Worm (Caenorhabditis elegans) whole organism, L2 larva: ENCODE data around the gene C02B10.6.

ENCODE experiments used
- C34F6.9 ChIP-seq: fragments of 150-350 bp; optimal IDR thresholded peaks from 2 replicates; lab custom pipeline; 2014; ENCODE audit warnings: missing biosample characterization, missing genetic modification characterization
- F13H6.1 ChIP-seq: sonication (generic microtip); optimal IDR thresholded peaks from 2 replicates; lab custom pipeline; 2016; ENCODE audit warnings: missing genetic modification characterization, missing compliant biosample characterization
- R02D3.7 ChIP-seq: fragments of 150-350 bp; optimal IDR thresholded peaks from 2 replicates; lab custom pipeline; 2014; ENCODE audit warnings: missing biosample characterization, missing genetic modification characterization
- Y55F3AM.14 ChIP-seq: fragments of 200-800 bp; sonication (Bioruptor generic); optimal IDR thresholded peaks from 2 replicates; lab custom pipeline; 2018; ENCODE audit warnings: mild to moderate bottlenecking, missing genetic modification characterization, missing compliant biosample characterization
- ZK546.5 ChIP-seq: sonication (generic microtip); optimal IDR thresholded peaks from 2 replicates; lab custom pipeline; 2017; ENCODE audit warnings: missing biosample characterization, missing genetic modification characterization
- aly-2 ChIP-seq: fragments of 150-350 bp; optimal IDR thresholded peaks from 2 replicates; lab custom pipeline; 2014; ENCODE audit warnings: missing biosample characterization, missing genetic modification characterization
- ama-1 ChIP-seq: fragments of 150-350 bp; optimal IDR thresholded peaks from 2 replicates; lab custom pipeline; 2018; ENCODE audit warnings: inconsistent platforms
- ceh-16 ChIP-seq: fragments of 150-350 bp; optimal IDR thresholded peaks from 2 replicates; lab custom pipeline; 2014; ENCODE audit warnings: missing biosample characterization, missing genetic modification characterization
- ceh-82 ChIP-seq: fragments of 150-350 bp; optimal IDR thresholded peaks from 2 replicates; lab custom pipeline; 2014; ENCODE audit warnings: missing biosample characterization, missing genetic modification characterization
- egl-27 ChIP-seq: sonication (generic microtip); optimal IDR thresholded peaks from 3 replicates; lab custom pipeline; 2017; ENCODE audit warnings: missing biosample characterization, missing genetic modification reagents, missing genetic modification characterization
- elt-1 ChIP-seq: fragments of 150-350 bp; optimal IDR thresholded peaks from 2 replicates; lab custom pipeline; 2014; ENCODE audit warnings: missing biosample characterization, missing genetic modification characterization
- fos-1 ChIP-seq: fragments of 150-350 bp; optimal IDR thresholded peaks from 2 replicates; lab custom pipeline; 2014; ENCODE audit warnings: missing biosample characterization, missing genetic modification characterization
- gmeb-1 ChIP-seq: fragments of 150-350 bp; optimal IDR thresholded peaks from 2 replicates; lab custom pipeline; 2014; ENCODE audit warnings: missing biosample characterization, missing genetic modification characterization
- lin-11 ChIP-seq: fragments of 150-350 bp; sonication (generic microtip); optimal IDR thresholded peaks from 2 replicates; lab custom pipeline; 2014; ENCODE audit warnings: missing biosample characterization, missing genetic modification characterization, inconsistent platforms, mixed read lengths
- lin-39 ChIP-seq: fragments of 150-350 bp; optimal IDR thresholded peaks from 2 replicates; lab custom pipeline; 2014; ENCODE audit warnings: missing biosample characterization, missing genetic modification reagents, missing genetic modification characterization
- lsy-2 ChIP-seq, 2 experiments: fragments of 150-350 bp in 1 of 2; sonication (generic microtip) in 1 of 2; optimal IDR thresholded peaks; 2 replicates each; lab custom pipeline; 2014 to 2017; ENCODE audit warnings: missing biosample characterization in 2 of 2, missing genetic modification characterization in 2 of 2
- mab-5 ChIP-seq: fragments of 150-350 bp; optimal IDR thresholded peaks from 2 replicates; lab custom pipeline; 2014; ENCODE audit warnings: missing biosample characterization, missing genetic modification characterization
- mbf-1 ChIP-seq: sonication (generic microtip); optimal IDR thresholded peaks from 2 replicates; lab custom pipeline; 2017; ENCODE audit warnings: missing biosample characterization, missing genetic modification characterization
- mdl-1 ChIP-seq, 2 experiments: fragments of 150-350 bp in 1 of 2; sonication (generic microtip) in 1 of 2; optimal IDR thresholded peaks; 2 replicates each; lab custom pipeline; 2017; ENCODE audit warnings: missing biosample characterization in 2 of 2, missing genetic modification characterization in 2 of 2
- nhr-10 ChIP-seq: sonication (generic microtip); optimal IDR thresholded peaks from 2 replicates; lab custom pipeline; 2017; ENCODE audit warnings: missing biosample characterization, missing genetic modification characterization
- nhr-12 ChIP-seq: fragments of 150-350 bp; optimal IDR thresholded peaks from 2 replicates; lab custom pipeline; 2014; ENCODE audit warnings: missing biosample characterization, missing genetic modification characterization
- nhr-129 ChIP-seq: fragments of 150-350 bp; optimal IDR thresholded peaks from 2 replicates; lab custom pipeline; 2014; ENCODE audit warnings: missing biosample characterization, missing genetic modification characterization
- nhr-21 ChIP-seq: fragments of 150-350 bp; optimal IDR thresholded peaks from 2 replicates; lab custom pipeline; 2014; ENCODE audit warnings: missing biosample characterization, missing genetic modification characterization
- nhr-237 ChIP-seq: fragments of 150-350 bp; optimal IDR thresholded peaks from 2 replicates; lab custom pipeline; 2014; ENCODE audit warnings: missing biosample characterization, missing genetic modification characterization
- nhr-25 ChIP-seq: fragments of 150-350 bp; sonication (generic microtip); optimal IDR thresholded peaks from 3 replicates; lab custom pipeline; 2014; ENCODE audit warnings: missing biosample characterization, missing genetic modification characterization
- nhr-6 ChIP-seq: fragments of 150-350 bp; optimal IDR thresholded peaks from 2 replicates; lab custom pipeline; 2014; ENCODE audit warnings: missing biosample characterization, missing genetic modification characterization
- nhr-77 ChIP-seq: fragments of 150-350 bp; optimal IDR thresholded peaks from 2 replicates; lab custom pipeline; 2014; ENCODE audit warnings: missing biosample characterization, missing genetic modification characterization
- sem-4 ChIP-seq: fragments of 150-350 bp; optimal IDR thresholded peaks from 2 replicates; lab custom pipeline; 2014; ENCODE audit warnings: missing biosample characterization, missing genetic modification reagents, missing genetic modification characterization
- sma-3 ChIP-seq: sonication (generic microtip); optimal IDR thresholded peaks from 2 replicates; lab custom pipeline; 2016; ENCODE audit warnings: missing genetic modification reagents, missing genetic modification characterization, missing compliant biosample characterization
- sma-9 ChIP-seq, 2 experiments: fragments of 150-350 bp in 1 of 2; sonication (generic microtip) in 1 of 2; optimal IDR thresholded peaks; 2 replicates each; lab custom pipeline; 2014 to 2016; ENCODE audit warnings: missing genetic modification characterization in 2 of 2, mild to moderate bottlenecking in 1 of 2, missing biosample characterization in 1 of 2, missing compliant biosample characterization in 1 of 2, missing genetic modification reagents in 1 of 2, moderate library complexity in 1 of 2
- unc-39 ChIP-seq: fragments of 150-350 bp; optimal IDR thresholded peaks from 2 replicates; lab custom pipeline; 2014; ENCODE audit warnings: missing biosample characterization, missing genetic modification characterization
- unc-55 ChIP-seq: fragments of 150-350 bp; sonication (generic microtip); optimal IDR thresholded peaks from 3 replicates; lab custom pipeline; 2014; ENCODE audit warnings: missing biosample characterization, missing genetic modification reagents, missing genetic modification characterization
- zag-1 ChIP-seq: fragments of 150-350 bp; optimal IDR thresholded peaks from 2 replicates; lab custom pipeline; 2014; ENCODE audit warnings: missing biosample characterization, missing genetic modification characterization
- ztf-1 ChIP-seq: fragments of 200-800 bp; sonication (Bioruptor generic); conservative IDR thresholded peaks from 2 replicates; pipeline ENCODE4 v1.3.6; 2022; ENCODE audit warnings: missing genetic modification characterization, missing compliant biosample characterization
- ztf-11 ChIP-seq: sonication (generic microtip); optimal IDR thresholded peaks from 2 replicates; lab custom pipeline; 2017; ENCODE audit warnings: missing biosample characterization, missing genetic modification characterization
- ztf-4 ChIP-seq: fragments of 150-350 bp; optimal IDR thresholded peaks from 2 replicates; lab custom pipeline; 2014; ENCODE audit warnings: missing biosample characterization, missing genetic modification characterization

C02B10.6 gene

ce11 chrIV:5038744-5039143, 31.9 kb upstream of the C02B10.6 start:
- TF ChIP-seq C34F6.9 (tag; lab: Kevin White, UChicago) (no peak), gmeb-1 (tag; lab: Kevin White, UChicago) (peak; percentile 2), ztf-1 (GFP tag; lab: Robert Waterston, UW) (no peak), zag-1 (tag; lab: Kevin White, UChicago) (no peak), ceh-82 (no peak), mdl-1 (tag; optimal IDR thresholded peaks at IDR 0.05; lab: Kevin White, UChicago) (no peak), Y55F3AM.14 (GFP tag; lab: Kevin White, UChicago) (no peak), ztf-11 (tag; lab: Kevin White, UChicago) (no peak), ama-1 (no peak), F13H6.1 (tag; lab: Kevin White, UChicago) (no peak), mbf-1 (no peak), nhr-21 (tag; lab: Kevin White, UChicago) (no peak), nhr-6 (no peak), ceh-16 (tag; lab: Kevin White, UChicago) (no peak), unc-55 (GFP tag; lab: Kevin White, UChicago) (peak; percentile 36), unc-39 (tag; lab: Kevin White, UChicago) (no peak), aly-2 (tag; lab: Kevin White, UChicago) (no peak), elt-1 (tag; lab: Kevin White, UChicago) (no peak), egl-27 (tag; lab: Kevin White, UChicago) (peak; percentile 17)

ce11 chrIV:5045389-5045788, 25.3 kb upstream of the C02B10.6 start, which contains the start of gene hot-9:
TSS of gene hot-9 (minus strand) at chrIV:5045489.
- no peak for TF ChIP-seq unc-39 (tag; lab: Kevin White, UChicago)
- TF ChIP-seq egl-27 (tag; lab: Kevin White, UChicago), result no peak
- no peak for TF ChIP-seq lsy-2 (tag; optimal IDR thresholded peaks at IDR 0.05; lab: Kevin White, UChicago)
- no peak for TF ChIP-seq ZK546.5
- no peak for TF ChIP-seq nhr-6
- TF ChIP-seq nhr-10 (tag; lab: Kevin White, UChicago), result no peak
- no peak for TF ChIP-seq aly-2 (tag; lab: Kevin White, UChicago)
- no peak for TF ChIP-seq fos-1 (tag; lab: Kevin White, UChicago)
- TF ChIP-seq nhr-25, result no peak
- no peak for TF ChIP-seq R02D3.7
- TF ChIP-seq nhr-77 (tag; lab: Kevin White, UChicago), result no peak

ce11 chrIV:5054297-5054696, 16.4 kb upstream of the C02B10.6 start:
- TF ChIP-seq unc-55 (GFP tag; lab: Kevin White, UChicago), result peak; percentile 78
- TF ChIP-seq mab-5 (tag; lab: Kevin White, UChicago), result peak; percentile 83
- no peak for TF ChIP-seq sma-3 (GFP tag; lab: Kevin White, UChicago)

- TF ChIP-seq zag-1 (tag; lab: Kevin White, UChicago) (no peak), egl-27 (tag; lab: Kevin White, UChicago) (no peak), ZK546.5 (no peak), fos-1 (tag; lab: Kevin White, UChicago) (no peak), lin-11 (tag; lab: Kevin White, UChicago) (no peak), unc-39 (tag; lab: Kevin White, UChicago) (no peak), nhr-25 (no peak), ztf-4 (tag; lab: Kevin White, UChicago) (no peak), gmeb-1 (tag; lab: Kevin White, UChicago) (no peak), sem-4 (tag; lab: Kevin White, UChicago) (no peak), sma-9 (GFP tag; optimal IDR thresholded peaks at IDR 0.05; lab: Kevin White, UChicago) (no peak), sma-9 (tag; optimal IDR thresholded peaks at IDR 0.05; lab: Kevin White, UChicago) (no peak), nhr-10 (tag; lab: Kevin White, UChicago) (no peak), lin-39 (tag; lab: Kevin White, UChicago) (no peak), ceh-16 (tag; lab: Kevin White, UChicago) (no peak)
Observed at ce11 chrIV:5055964-5056588, 14.6 kb upstream of the C02B10.6 start, which contains the start of gene msp-55. TSS of gene msp-55 (minus strand) at chrIV:5056014.

- TF ChIP-seq lin-39 (tag; lab: Kevin White, UChicago) (no peak), ZK546.5 (no peak), elt-1 (tag; lab: Kevin White, UChicago) (no peak), Y55F3AM.14 (GFP tag; lab: Kevin White, UChicago) (no peak), nhr-129 (no peak), nhr-237 (tag; lab: Kevin White, UChicago) (no peak), sma-3 (GFP tag; lab: Kevin White, UChicago) (no peak), nhr-12 (tag; lab: Kevin White, UChicago) (no peak)
Observed at ce11 chrIV:5060984-5061383, 9.7 kb upstream of the C02B10.6 start, which contains the start of gene C09B9.7. TSS of gene C09B9.7 (minus strand) at chrIV:5061084.
